Worm (Caenorhabditis elegans) whole organism, L3 larva: Measurements from ENCODE around the gene T22F7.3.

Experiments used
- aly-2 ChIP-seq: fragments of 150-350 bp; optimal IDR thresholded peaks from 2 replicates; lab custom pipeline; 2014; ENCODE audit warnings: missing biosample characterization, missing genetic modification characterization
- ama-1 ChIP-seq: fragments of 150-350 bp; optimal IDR thresholded peaks from 2 replicates; lab custom pipeline; 2018
- ceh-28 ChIP-seq: fragments of 150-350 bp; optimal IDR thresholded peaks from 2 replicates; lab custom pipeline; 2014; ENCODE audit warnings: missing biosample characterization, missing genetic modification reagents, missing genetic modification characterization
- elt-3 ChIP-seq, 3 experiments: fragments of 150-350 bp in 1 of 3; sonication (generic microtip) in 2 of 3; optimal IDR thresholded peaks; 2 replicates in 2 of 3; 4 replicates in 1 of 3; lab custom pipeline; 2014 to 2017; ENCODE audit warnings: missing biosample characterization in 3 of 3, missing genetic modification characterization in 3 of 3
- fkh-10 ChIP-seq: sonication (generic microtip); optimal IDR thresholded peaks from 2 replicates; lab custom pipeline; 2017; ENCODE audit warnings: missing biosample characterization, missing genetic modification reagents, missing genetic modification characterization
- nhr-23 ChIP-seq: fragments of 150-350 bp; optimal IDR thresholded peaks from 2 replicates; lab custom pipeline; 2014; ENCODE audit warnings: missing biosample characterization, missing genetic modification reagents, missing genetic modification characterization
- nhr-76 ChIP-seq: fragments of 150-350 bp; sonication (generic microtip); optimal IDR thresholded peaks from 5 replicates; lab custom pipeline; 2014; ENCODE audit warnings: missing biosample characterization, missing genetic modification characterization
- snpc-4 ChIP-seq: fragments of 150-350 bp; optimal IDR thresholded peaks from 2 replicates; lab custom pipeline; 2014; ENCODE audit warnings: missing biosample characterization, missing genetic modification characterization
- tbx-2 ChIP-seq: sonication (generic microtip); optimal IDR thresholded peaks from 2 replicates; lab custom pipeline; 2016; ENCODE audit warnings: mild to moderate bottlenecking, missing genetic modification characterization, missing compliant biosample characterization
- ztf-11 ChIP-seq: fragments of 150-350 bp; optimal IDR thresholded peaks from 2 replicates; lab custom pipeline; 2014; ENCODE audit warnings: missing biosample characterization, missing genetic modification characterization
- ztf-4 ChIP-seq: fragments of 150-350 bp; optimal IDR thresholded peaks from 2 replicates; lab custom pipeline; 2014; ENCODE audit warnings: missing biosample characterization, missing genetic modification characterization

ce11 chrIII:486077-486597, 37.7 kb downstream of the T22F7.3 start, which contains the start of gene nlp-32:
- TF ChIP-seq nhr-76 (tag; lab: Kevin White, UChicago) (no peak), ceh-28 (tag; lab: Kevin White, UChicago) (no peak), ztf-11 (tag; lab: Kevin White, UChicago) (no peak), nhr-23 (tag; lab: Kevin White, UChicago) (no peak), snpc-4 (tag; lab: Kevin White, UChicago) (no peak), ama-1 (no peak), fkh-10 (no peak), ztf-4 (no peak), aly-2 (tag; lab: Kevin White, UChicago) (no peak), tbx-2 (no peak), elt-3 (tag; optimal IDR thresholded peaks at IDR 0.05; lab: Kevin White, UChicago) (no peak)
